Worm (Caenorhabditis elegans): ENCODE results near the gene sru-12.
A peak's percentile ranks its signal among the peaks of the same experiment; 100 is the strongest.

Gene sru-12

ce11 chrIV:13554350-13554749 is 28.7 kb upstream of the sru-12 start:
- TF ChIP-seq nhr-76 (tag; optimal IDR thresholded peaks at IDR 0.05) = no peak
- no peak for TF ChIP-seq ama-1 (optimal IDR thresholded peaks at IDR 0.05)
- no peak for TF ChIP-seq lin-15B (tag; optimal IDR thresholded peaks at IDR 0.05)
- no peak for TF ChIP-seq hmg-11 (tag; optimal IDR thresholded peaks at IDR 0.05)
- TF ChIP-seq nhr-77 (tag; optimal IDR thresholded peaks at IDR 0.05) = no peak
- no peak for TF ChIP-seq nfya-1 (tag; optimal IDR thresholded peaks at IDR 0.05; ENCODE audit: insufficient read depth)
- TF ChIP-seq unc-39 (tag; optimal IDR thresholded peaks at IDR 0.05) = no peak
- TF ChIP-seq nhr-28 (tag; optimal IDR thresholded peaks at IDR 0.05) = no peak
- no peak for TF ChIP-seq elt-2 (tag; optimal IDR thresholded peaks at IDR 0.05)
- no peak for TF ChIP-seq skn-1 (tag; optimal IDR thresholded peaks at IDR 0.05)
- no peak for TF ChIP-seq pqm-1 (tag; optimal IDR thresholded peaks at IDR 0.05)
- no peak for TF ChIP-seq fos-1 (tag; optimal IDR thresholded peaks at IDR 0.05)
- TF ChIP-seq tbx-2 (tag; optimal IDR thresholded peaks at IDR 0.05) = no peak
- TF ChIP-seq fkh-2 (tag; optimal IDR thresholded peaks at IDR 0.05) = no peak
- TF ChIP-seq mdl-1 (tag; optimal IDR thresholded peaks at IDR 0.05) = no peak
- TF ChIP-seq lin-39 (tag; optimal IDR thresholded peaks at IDR 0.05) = no peak

DNA sequence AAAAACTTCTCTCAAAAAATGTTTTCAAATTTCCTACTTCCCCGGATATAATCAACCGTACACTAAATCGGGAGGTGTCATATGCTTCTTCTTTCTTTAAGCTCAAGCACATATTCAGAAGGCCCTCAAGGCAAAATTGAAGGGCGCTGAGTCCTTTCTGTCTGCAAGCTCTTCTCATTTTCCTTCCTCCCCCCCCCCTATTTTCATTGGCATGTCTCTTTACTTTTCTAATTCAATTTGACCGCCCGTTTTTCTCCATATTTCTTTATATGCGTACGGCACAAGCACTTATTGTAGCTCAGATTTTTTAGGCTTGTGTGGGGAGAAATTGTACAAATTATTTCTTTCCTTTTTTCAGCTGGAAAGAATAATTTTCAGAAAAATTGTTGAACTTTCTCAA is 27.5 kb upstream of the sru-12 start:
- no peak for TF ChIP-seq lin-39 (tag; optimal IDR thresholded peaks at IDR 0.05)
- no peak for TF ChIP-seq R02D3.7 (tag; optimal IDR thresholded peaks at IDR 0.05)
- TF ChIP-seq mml-1 (tag; optimal IDR thresholded peaks at IDR 0.05) = no peak
- TF ChIP-seq unc-39 (tag; optimal IDR thresholded peaks at IDR 0.05) = no peak
- TF ChIP-seq fkh-10 (GFP tag; optimal IDR thresholded peaks at IDR 0.05) = no peak
- no peak for TF ChIP-seq egl-5 (tag; optimal IDR thresholded peaks at IDR 0.05)
- no peak for TF ChIP-seq nhr-12 (tag; optimal IDR thresholded peaks at IDR 0.05)
- TF ChIP-seq elt-1 (tag; optimal IDR thresholded peaks at IDR 0.05) = no peak
- no peak for TF ChIP-seq jun-1 (tag; optimal IDR thresholded peaks at IDR 0.05)

ce11 chrIV:13557393-13557792 is 25.6 kb upstream of the sru-12 start:
- TF ChIP-seq egl-5 (tag; optimal IDR thresholded peaks at IDR 0.05) (peak; percentile 9), hmg-11 (tag; optimal IDR thresholded peaks at IDR 0.05) (no peak), aly-2 (tag; optimal IDR thresholded peaks at IDR 0.05) (no peak)

- no peak for TF ChIP-seq nfya-1 (tag; optimal IDR thresholded peaks at IDR 0.05; ENCODE audit: insufficient read depth)
- no peak for TF ChIP-seq elt-3 (tag; optimal IDR thresholded peaks at IDR 0.05)
- no peak for TF ChIP-seq aly-2 (tag; optimal IDR thresholded peaks at IDR 0.05)
- no peak for TF ChIP-seq egl-5 (tag; optimal IDR thresholded peaks at IDR 0.05)
- TF ChIP-seq nhr-25 (tag; optimal IDR thresholded peaks at IDR 0.05) = no peak
- TF ChIP-seq ama-1 (optimal IDR thresholded peaks at IDR 0.05) = no peak
- no peak for TF ChIP-seq ZK546.5 (tag; optimal IDR thresholded peaks at IDR 0.05)
- no peak for TF ChIP-seq lin-15B (tag; optimal IDR thresholded peaks at IDR 0.05)
- no peak for TF ChIP-seq tbx-2 (tag; optimal IDR thresholded peaks at IDR 0.05)
- TF ChIP-seq mml-1 (tag; optimal IDR thresholded peaks at IDR 0.05) = no peak
These were observed 24.0 kb upstream of the sru-12 start for ce11 chrIV:13559020-13559419.

DNA sequence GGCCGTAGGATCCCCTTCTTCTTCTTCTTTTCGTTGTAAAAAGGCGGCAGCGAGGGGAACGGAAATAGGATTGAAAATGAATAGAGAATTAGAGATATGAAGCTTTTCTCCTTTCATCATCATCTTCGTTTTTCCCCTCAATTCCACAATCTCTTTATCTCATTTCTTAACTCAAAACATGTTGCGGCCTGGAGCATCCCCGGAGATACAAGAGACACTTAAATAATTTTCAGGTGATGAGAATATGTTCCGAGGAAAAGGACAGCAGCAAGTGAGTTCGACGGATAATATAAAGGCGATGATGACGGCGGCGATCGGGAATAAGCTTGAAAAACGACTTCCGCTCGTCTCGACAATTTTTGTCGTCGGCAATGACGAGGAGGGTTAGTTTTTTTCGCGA is 21.4 kb upstream of the sru-12 start, which contains the start of the genes Y45F10B.13 and qui-1:
Gene Y45F10B.13, minus strand, starts transcription at position 101 of the 400 bp plus-strand sequence.
Gene qui-1, plus strand, starts transcription at position 233 of the 400 bp plus-strand sequence.
- no peak for TF ChIP-seq nhr-237 (tag; optimal IDR thresholded peaks at IDR 0.05)
- no peak for TF ChIP-seq ama-1 (optimal IDR thresholded peaks at IDR 0.05)
- TF ChIP-seq lin-39 (tag; optimal IDR thresholded peaks at IDR 0.05) = no peak
- no peak for TF ChIP-seq fos-1 (tag; optimal IDR thresholded peaks at IDR 0.05)
- TF ChIP-seq egl-27 (tag; optimal IDR thresholded peaks at IDR 0.05) = no peak
- no peak for TF ChIP-seq tbx-2 (tag; optimal IDR thresholded peaks at IDR 0.05)
- TF ChIP-seq nhr-12 (tag; optimal IDR thresholded peaks at IDR 0.05) = no peak
- no peak for TF ChIP-seq lsy-12 (tag; optimal IDR thresholded peaks at IDR 0.05)
- no peak for TF ChIP-seq unc-39 (tag; optimal IDR thresholded peaks at IDR 0.05)
- TF ChIP-seq nhr-67 (tag; optimal IDR thresholded peaks at IDR 0.05) = no peak
- no peak for TF ChIP-seq ZK546.5 (tag; optimal IDR thresholded peaks at IDR 0.05)
- no peak for TF ChIP-seq eor-1 (tag; optimal IDR thresholded peaks at IDR 0.05)

- TF ChIP-seq nhr-76 (tag; optimal IDR thresholded peaks at IDR 0.05) (no peak), fkh-10 (GFP tag; optimal IDR thresholded peaks at IDR 0.05) (peak; percentile 56)
These were observed 18.7 kb upstream of the sru-12 start for ce11 chrIV:13564284-13564683.

All from whole organism, L3 larva.